Worm (Caenorhabditis elegans) whole organism, mixed stage, embryonic: ENCODE results near the gene add-1.

ENCODE experiments used
- M03D4.4 ChIP-seq: sonication (generic microtip); optimal IDR thresholded peaks from 2 replicates; lab custom pipeline; 2017; ENCODE audit warnings: mild to moderate bottlenecking, missing genetic modification characterization, missing compliant biosample characterization
- bed-3 ChIP-seq: fragments of 200-800 bp; sonication (Bioruptor generic); optimal IDR thresholded peaks from 3 replicates; lab custom pipeline; 2018; ENCODE audit warnings: mild to moderate bottlenecking, missing genetic modification characterization, moderate library complexity, missing compliant biosample characterization
- blmp-1 ChIP-seq: fragments of 150-350 bp; optimal IDR thresholded peaks from 2 replicates; lab custom pipeline; 2014; ENCODE audit warnings: missing biosample characterization, missing genetic modification characterization
- ceh-39 ChIP-seq: fragments of 150-350 bp; optimal IDR thresholded peaks from 2 replicates; lab custom pipeline; 2014; ENCODE audit warnings: missing biosample characterization, missing genetic modification characterization
- ceh-43 ChIP-seq: fragments of 200-800 bp; sonication (Bioruptor generic); optimal IDR thresholded peaks from 2 replicates; lab custom pipeline; 2018; ENCODE audit warnings: mild to moderate bottlenecking, missing genetic modification characterization, moderate library complexity, missing compliant biosample characterization
- ceh-83 ChIP-seq: fragments of 200-800 bp; sonication (Bioruptor generic); optimal IDR thresholded peaks from 2 replicates; lab custom pipeline; 2018; ENCODE audit warnings: mild to moderate bottlenecking, missing genetic modification characterization, missing compliant biosample characterization
- ces-1 ChIP-seq: fragments of 150-350 bp; optimal IDR thresholded peaks from 2 replicates; lab custom pipeline; 2014; ENCODE audit warnings: missing biosample characterization, missing genetic modification reagents, missing genetic modification characterization
- drap-1 ChIP-seq: fragments of 200-800 bp; sonication (Bioruptor generic); optimal IDR thresholded peaks from 3 replicates; lab custom pipeline; 2018; ENCODE audit warnings: mild to moderate bottlenecking, missing genetic modification characterization, missing compliant biosample characterization
- elt-1 ChIP-seq: sonication (generic microtip); optimal IDR thresholded peaks from 2 replicates; lab custom pipeline; 2017; ENCODE audit warnings: missing genetic modification characterization, mild to moderate bottlenecking, missing compliant biosample characterization, antibody characterized with exemption, moderate library complexity, borderline replicate concordance; ENCODE audit not compliant: insufficient read depth
- elt-3 ChIP-seq: fragments of 150-350 bp; optimal IDR thresholded peaks from 2 replicates; lab custom pipeline; 2014; ENCODE audit warnings: missing biosample characterization, missing genetic modification characterization
- flh-1 ChIP-seq: fragments of 200-800 bp; sonication (Bioruptor generic); optimal IDR thresholded peaks from 2 replicates; lab custom pipeline; 2018; ENCODE audit warnings: mild to moderate bottlenecking, missing genetic modification characterization, moderate library complexity, missing compliant biosample characterization
- ham-2 ChIP-seq: fragments of 200-800 bp; sonication (Bioruptor generic); optimal IDR thresholded peaks from 2 replicates; lab custom pipeline; 2018; ENCODE audit warnings: mild to moderate bottlenecking, missing genetic modification characterization, missing compliant biosample characterization
- hlh-1 ChIP-seq: fragments of 150-350 bp; optimal IDR thresholded peaks from 2 replicates; lab custom pipeline; 2014; ENCODE audit warnings: missing biosample characterization, missing genetic modification reagents, missing genetic modification characterization
- lin-13 ChIP-seq: fragments of 150-350 bp; optimal IDR thresholded peaks from 2 replicates; lab custom pipeline; 2014; ENCODE audit warnings: missing biosample characterization, missing genetic modification characterization
- lin-32 ChIP-seq: fragments of 200-800 bp; sonication (Bioruptor generic); optimal IDR thresholded peaks from 2 replicates; lab custom pipeline; 2018; ENCODE audit warnings: mild to moderate bottlenecking, missing genetic modification characterization, missing compliant biosample characterization
- lsy-2 ChIP-seq: fragments of 150-350 bp; optimal IDR thresholded peaks from 2 replicates; lab custom pipeline; 2014; ENCODE audit warnings: missing biosample characterization, missing genetic modification characterization
- mls-2 ChIP-seq: sonication (generic microtip); optimal IDR thresholded peaks from 2 replicates; lab custom pipeline; 2016; ENCODE audit warnings: mild to moderate bottlenecking, missing genetic modification characterization, moderate library complexity, missing compliant biosample characterization
- nhr-237 ChIP-seq: fragments of 150-350 bp; optimal IDR thresholded peaks from 2 replicates; lab custom pipeline; 2014; ENCODE audit warnings: missing biosample characterization, missing genetic modification characterization
- nhr-76 ChIP-seq: sonication (generic microtip); optimal IDR thresholded peaks from 2 replicates; lab custom pipeline; 2017; ENCODE audit warnings: missing biosample characterization, missing genetic modification characterization
- pha-4 ChIP-seq: fragments of 150-350 bp; optimal IDR thresholded peaks from 2 replicates; lab custom pipeline; 2018; ENCODE audit warnings: missing biosample characterization, missing genetic modification reagents, missing genetic modification characterization
- sem-2 ChIP-seq: fragments of 200-800 bp; sonication (Bioruptor generic); optimal IDR thresholded peaks from 2 replicates; lab custom pipeline; 2018; ENCODE audit warnings: mild to moderate bottlenecking, missing genetic modification characterization, missing compliant biosample characterization
- snpc-4 ChIP-seq: fragments of 150-350 bp; optimal IDR thresholded peaks from 2 replicates; lab custom pipeline; 2014; ENCODE audit warnings: missing biosample characterization, missing genetic modification characterization
- sptf-1 ChIP-seq: sonication (generic microtip); optimal IDR thresholded peaks from 2 replicates; lab custom pipeline; 2017; ENCODE audit warnings: mild to moderate bottlenecking, missing genetic modification characterization, moderate library complexity, missing compliant biosample characterization
- tbx-8 ChIP-seq: fragments of 200-800 bp; sonication (Bioruptor generic); optimal IDR thresholded peaks from 2 replicates; lab custom pipeline; 2018; ENCODE audit warnings: mild to moderate bottlenecking, missing genetic modification characterization, moderate library complexity, missing compliant biosample characterization
- unc-120 ChIP-seq: sonication (generic microtip); optimal IDR thresholded peaks from 2 replicates; lab custom pipeline; 2017; ENCODE audit warnings: missing genetic modification characterization, missing compliant biosample characterization; ENCODE audit not compliant: poor library complexity, severe bottlenecking
- unc-39 ChIP-seq: fragments of 150-350 bp; optimal IDR thresholded peaks from 2 replicates; lab custom pipeline; 2014; ENCODE audit warnings: missing biosample characterization, missing genetic modification characterization
- unc-62 ChIP-seq: fragments of 150-350 bp; optimal IDR thresholded peaks from 2 replicates; lab custom pipeline; 2014; ENCODE audit warnings: missing biosample characterization, missing genetic modification reagents, missing genetic modification characterization
- zip-8 ChIP-seq: fragments of 150-350 bp; optimal IDR thresholded peaks from 2 replicates; lab custom pipeline; 2014; ENCODE audit warnings: missing biosample characterization, missing genetic modification characterization

add-1 gene

ce11 chrX:4859582-4860095 lies at the start of gene add-1:
Gene add-1 (minus strand): TSS chrX:4860045.
- no peak for TF ChIP-seq unc-120 (tag; lab: Kevin White, UChicago)
- TF ChIP-seq M03D4.4 (tag; lab: Kevin White, UChicago), result no peak
- TF ChIP-seq mls-2 (tag; lab: Kevin White, UChicago), result no peak
- no peak for TF ChIP-seq ceh-39 (tag; lab: Kevin White, UChicago)
- no peak for TF ChIP-seq unc-62 (GFP tag; lab: Kevin White, UChicago)
- no peak for TF ChIP-seq lin-13 (tag; lab: Kevin White, UChicago)
- TF ChIP-seq flh-1 (GFP tag; lab: Kevin White, UChicago), result no peak
- peak; percentile 79 for TF ChIP-seq ces-1 (GFP tag; lab: Kevin White, UChicago)

DNA sequence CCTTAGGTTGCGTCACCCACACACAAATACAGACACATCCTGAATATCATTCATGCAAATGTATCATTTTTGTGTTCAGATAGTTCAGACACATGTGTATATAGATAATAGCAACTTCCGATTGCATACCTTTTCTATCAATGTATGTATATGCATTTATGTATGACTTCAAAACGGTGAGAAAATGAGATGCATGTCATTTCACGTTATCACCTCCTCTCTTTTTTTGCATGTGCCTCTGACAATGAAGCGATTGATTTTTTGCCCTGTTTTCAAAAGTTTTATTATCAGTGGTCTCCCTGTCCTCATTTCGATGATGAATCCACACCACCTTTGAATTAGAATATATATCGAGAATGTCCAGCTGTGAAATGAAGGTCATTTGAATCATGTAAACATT lies 46.0 kb upstream of the add-1 start, which contains the start of gene K05B2.2:
Gene K05B2.2, plus strand, starts transcription at position 278 of the 400 bp plus-strand sequence.
- no peak for TF ChIP-seq unc-120 (tag; lab: Kevin White, UChicago)
- peak; percentile 23 for TF ChIP-seq zip-8 (tag; lab: Kevin White, UChicago)
- no peak for TF ChIP-seq lsy-2 (tag; lab: Kevin White, UChicago)

DNA sequence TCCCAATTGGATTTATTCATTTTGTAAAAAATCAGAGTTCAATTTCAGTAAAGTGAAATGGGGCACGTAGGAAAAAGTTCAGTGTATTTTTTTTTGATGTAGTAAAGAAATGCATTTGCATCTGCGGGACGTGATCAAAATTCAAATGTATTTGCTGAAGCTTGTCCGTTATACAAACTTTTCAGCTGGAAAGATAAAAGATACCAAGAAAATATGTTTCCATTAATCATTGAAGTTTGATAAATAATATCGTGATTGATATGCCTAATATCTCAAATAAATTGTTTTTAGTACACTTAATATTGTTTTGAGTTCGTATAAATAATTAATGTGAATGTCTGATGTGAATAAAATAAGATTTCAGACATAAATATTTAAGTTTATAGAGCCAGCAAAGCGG lies 42.5 kb upstream of the add-1 start:
- TF ChIP-seq unc-39, result no peak
- TF ChIP-seq ceh-43, result no peak
- no peak for TF ChIP-seq sem-2
- TF ChIP-seq nhr-237, result no peak
- no peak for TF ChIP-seq ceh-39 (tag; lab: Kevin White, UChicago)
- TF ChIP-seq lsy-2 (tag; lab: Kevin White, UChicago), result no peak
- TF ChIP-seq bed-3 (GFP tag; lab: Kevin White, UChicago), result no peak
- no peak for TF ChIP-seq ceh-83
- TF ChIP-seq hlh-1 (tag; lab: Kevin White, UChicago), result no peak
- no peak for TF ChIP-seq blmp-1
- no peak for TF ChIP-seq elt-3
- no peak for TF ChIP-seq ham-2 (GFP tag; lab: Kevin White, UChicago)

DNA sequence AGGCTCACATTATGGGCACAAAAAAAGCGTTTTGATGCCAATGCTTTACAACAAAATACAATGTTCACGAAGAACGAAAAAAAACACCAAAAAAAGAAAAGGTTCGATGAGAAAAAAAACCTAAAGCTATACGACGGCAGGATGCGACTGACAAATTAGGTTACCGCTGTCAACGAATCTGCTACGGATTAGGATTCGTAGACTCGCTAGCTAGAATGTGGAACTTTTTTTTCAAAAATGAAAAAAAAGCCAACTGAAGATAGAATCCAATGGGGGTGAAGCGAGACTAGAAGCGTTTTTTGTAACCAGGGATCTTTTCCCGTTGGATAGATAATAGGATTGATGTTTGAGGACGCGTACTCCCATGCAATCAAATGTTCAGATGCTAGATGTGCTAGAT lies 42.1 kb upstream of the add-1 start:
- TF ChIP-seq unc-39, result no peak
- TF ChIP-seq ces-1 (GFP tag; lab: Kevin White, UChicago), result peak; percentile 70
- no peak for TF ChIP-seq tbx-8

- TF ChIP-seq tbx-8 (no peak), lin-32 (no peak), ceh-43 (no peak), ceh-39 (tag; lab: Kevin White, UChicago) (no peak), unc-39 (no peak), pha-4 (tag; lab: Kevin White, UChicago) (no peak), flh-1 (GFP tag; lab: Kevin White, UChicago) (no peak), sem-2 (no peak), elt-3 (no peak), sptf-1 (tag; lab: Kevin White, UChicago) (no peak), drap-1 (GFP tag; lab: Kevin White, UChicago) (no peak), unc-120 (tag; lab: Kevin White, UChicago) (no peak), nhr-76 (tag; lab: Kevin White, UChicago) (no peak), mls-2 (tag; lab: Kevin White, UChicago) (no peak), ceh-83 (no peak), bed-3 (GFP tag; lab: Kevin White, UChicago) (no peak), ham-2 (GFP tag; lab: Kevin White, UChicago) (no peak)
Observed at ce11 chrX:4900685-4901084, 40.8 kb upstream of the add-1 start, which contains the start of gene T07F12.4. Gene T07F12.4 (minus strand): TSS chrX:4900814.

DNA sequence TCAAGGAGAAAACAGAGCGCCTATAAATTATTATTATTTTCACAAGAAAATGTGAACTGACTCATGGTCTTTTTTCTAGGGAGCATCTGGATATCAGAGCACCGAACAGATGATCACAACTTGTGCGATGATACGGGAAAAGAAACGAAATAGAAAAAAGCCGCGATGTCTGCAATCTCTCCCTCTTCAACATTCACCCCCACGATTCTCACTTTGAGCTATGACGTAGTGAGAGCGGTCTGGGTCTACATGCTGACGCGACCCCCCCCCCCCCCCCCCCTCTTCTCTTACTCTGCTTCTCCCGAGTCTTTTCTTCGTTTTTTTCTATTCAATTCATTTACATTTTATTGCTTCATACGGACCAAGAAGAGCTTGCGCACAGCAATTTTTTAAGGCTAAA lies 39.8 kb upstream of the add-1 start:
- TF ChIP-seq lin-13 (tag; lab: Kevin White, UChicago), result no peak
- TF ChIP-seq snpc-4, result no peak
- TF ChIP-seq elt-3, result no peak
- peak; percentile 9 for TF ChIP-seq ces-1 (GFP tag; lab: Kevin White, UChicago)
- no peak for TF ChIP-seq elt-1
